Fruit fly (Drosophila melanogaster) whole organism, embryonic: ENCODE results near the gene T48.
A peak's percentile ranks its signal among the peaks of the same experiment; 100 is the strongest.

ENCODE experiments used
- Ada2b ChIP-seq: fragments of 200-800 bp; sonication (Bioruptor generic); IDR thresholded peaks from 2 replicates; pipeline ENCODE4 v1.3.6; 2022; ENCODE audit warnings: missing biosample characterization, missing genetic modification characterization
- Adf1 ChIP-seq: fragments of 200-800 bp; sonication (Bioruptor generic); IDR thresholded peaks from 2 replicates; pipeline ENCODE4 v1.3.6; 2022; ENCODE audit warnings: missing biosample characterization, missing genetic modification characterization
- B-H2 ChIP-seq: fragments of 200-800 bp; sonication (Bioruptor generic); optimal IDR thresholded peaks from 2 replicates; lab custom pipeline; 2018; ENCODE audit warnings: missing biosample characterization, mild to moderate bottlenecking, missing genetic modification characterization
- CG1024 ChIP-seq: fragments of 200-800 bp; sonication (Bioruptor generic); IDR thresholded peaks from 2 replicates; pipeline ENCODE4 v1.3.6; 2022; ENCODE audit warnings: missing biosample characterization, missing genetic modification characterization
- CG10431 ChIP-seq: fragments of 200-800 bp; sonication (Bioruptor generic); optimal IDR thresholded peaks from 3 replicates; lab custom pipeline; 2018; ENCODE audit warnings: missing biosample characterization, mild to moderate bottlenecking, missing genetic modification characterization
- CG11247 ChIP-seq: fragments of 200-800 bp; sonication (Bioruptor generic); IDR thresholded peaks from 2 replicates; pipeline ENCODE4 v1.3.6; 2022; ENCODE audit warnings: missing biosample characterization, missing genetic modification characterization
- CG11398 ChIP-seq: fragments of 200-800 bp; sonication (Bioruptor generic); optimal IDR thresholded peaks from 2 replicates; lab custom pipeline; 2016; ENCODE audit warnings: missing biosample characterization, missing genetic modification characterization
- CG12155 ChIP-seq: fragments of 200-800 bp; sonication (Bioruptor generic); optimal IDR thresholded peaks from 3 replicates; lab custom pipeline; 2016; ENCODE audit warnings: missing biosample characterization, missing genetic modification characterization
- CG12299 ChIP-seq: fragments of 200-800 bp; sonication (Bioruptor generic); optimal IDR thresholded peaks from 2 replicates; lab custom pipeline; 2018; ENCODE audit warnings: missing biosample characterization, mild to moderate bottlenecking, missing genetic modification characterization
- CG1233 ChIP-seq: fragments of 200-800 bp; sonication (Bioruptor generic); optimal IDR thresholded peaks from 4 replicates; lab custom pipeline; 2018; ENCODE audit warnings: missing biosample characterization, mild to moderate bottlenecking, missing genetic modification characterization
- CG13123 ChIP-seq: fragments of 200-800 bp; sonication (Bioruptor generic); optimal IDR thresholded peaks from 2 replicates; lab custom pipeline; 2016; ENCODE audit warnings: missing biosample characterization, missing genetic modification characterization
- CG14965 ChIP-seq: fragments of 200-800 bp; sonication (Bioruptor generic); optimal IDR thresholded peaks from 2 replicates; lab custom pipeline; 2016; ENCODE audit warnings: missing biosample characterization, missing genetic modification characterization, borderline replicate concordance
- CG1602 ChIP-seq: fragments of 200-800 bp; sonication (Bioruptor generic); optimal IDR thresholded peaks from 3 replicates; lab custom pipeline; 2016; ENCODE audit warnings: missing biosample characterization, missing genetic modification characterization
- CG17361 ChIP-seq: fragments of 200-800 bp; sonication (Bioruptor generic); IDR thresholded peaks from 3 replicates; pipeline ENCODE4 v1.3.6; 2022; ENCODE audit warnings: missing biosample characterization, missing genetic modification characterization
- CG18262 ChIP-seq: fragments of 200-800 bp; optimal IDR thresholded peaks from 3 replicates; lab custom pipeline; 2019; ENCODE audit warnings: missing biosample characterization, mild to moderate bottlenecking, missing genetic modification characterization, moderate library complexity
- CG31441 ChIP-seq: fragments of 200-800 bp; sonication (Bioruptor generic); IDR thresholded peaks from 2 replicates; pipeline ENCODE4 v1.3.6; 2022; ENCODE audit warnings: missing biosample characterization, missing genetic modification characterization
- CG3407 ChIP-seq: fragments of 200-800 bp; sonication (Bioruptor generic); optimal IDR thresholded peaks from 2 replicates; lab custom pipeline; 2018; ENCODE audit warnings: missing biosample characterization, mild to moderate bottlenecking, missing genetic modification characterization
- CG34224 ChIP-seq: fragments of 200-800 bp; sonication (Bioruptor generic); IDR thresholded peaks from 3 replicates; pipeline ENCODE4 v1.3.6; 2022; ENCODE audit warnings: missing biosample characterization, missing genetic modification characterization; ENCODE audit not compliant: partially characterized antibody
- CG4730 ChIP-seq: fragments of 200-800 bp; sonication (Bioruptor generic); IDR thresholded peaks from 2 replicates; pipeline ENCODE4 v1.3.6; 2022; ENCODE audit warnings: missing biosample characterization, missing genetic modification characterization
- CG6683 ChIP-seq: fragments of 200-800 bp; sonication (Bioruptor generic); optimal IDR thresholded peaks from 2 replicates; lab custom pipeline; 2017; ENCODE audit warnings: missing biosample characterization, mild to moderate bottlenecking, missing genetic modification characterization, missing genetic modification reagents
- CG8089 ChIP-seq: fragments of 200-800 bp; sonication (Bioruptor generic); optimal IDR thresholded peaks from 3 replicates; lab custom pipeline; 2016; ENCODE audit warnings: missing biosample characterization, missing genetic modification characterization
- CG8290 ChIP-seq, 3 experiments: fragments of 200-800 bp; sonication (Bioruptor generic); optimal IDR thresholded peaks; 2 replicates each; lab custom pipeline; 2016 to 2019; ENCODE audit warnings: missing biosample characterization in 3 of 3, missing genetic modification characterization in 3 of 3, mild to moderate bottlenecking in 2 of 3, moderate library complexity in 1 of 3
- CG8944 ChIP-seq: fragments of 200-800 bp; sonication (Bioruptor generic); optimal IDR thresholded peaks from 3 replicates; lab custom pipeline; 2016; ENCODE audit warnings: missing biosample characterization, missing genetic modification characterization
- Dll ChIP-seq: fragments of 200-800 bp; sonication (Bioruptor generic); IDR thresholded peaks from 4 replicates; pipeline ENCODE4 v1.3.6; 2022; ENCODE audit warnings: missing biosample characterization, missing genetic modification characterization; ENCODE audit not compliant: partially characterized antibody
- Ets65A ChIP-seq: fragments of 200-800 bp; sonication (Bioruptor generic); peaks from one replicate; lab custom pipeline; 2016; ENCODE audit warnings: missing biosample characterization, missing genetic modification characterization
- Gug ChIP-seq: fragments of 200-800 bp; sonication (Bioruptor generic); IDR thresholded peaks from 4 replicates; pipeline ENCODE4 v1.3.6; 2022; ENCODE audit warnings: missing biosample characterization, missing genetic modification characterization
- H15 ChIP-seq: fragments of 200-800 bp; sonication (Bioruptor generic); IDR thresholded peaks from 3 replicates; pipeline ENCODE4 v1.3.6; 2022; ENCODE audit warnings: missing biosample characterization, missing genetic modification characterization
- Hand ChIP-seq: fragments of 200-800 bp; sonication (Bioruptor generic); optimal IDR thresholded peaks from 2 replicates; lab custom pipeline; 2017; ENCODE audit warnings: mild to moderate bottlenecking, missing biosample characterization, missing genetic modification reagents, missing genetic modification characterization
- HmgZ ChIP-seq: fragments of 200-800 bp; sonication (Bioruptor generic); optimal IDR thresholded peaks from 2 replicates; lab custom pipeline; 2018; ENCODE audit warnings: missing biosample characterization, mild to moderate bottlenecking, missing genetic modification characterization
- Hr78 ChIP-seq, 2 experiments: fragments of 200-800 bp in 1 of 2; fragments of >200 bp in 1 of 2; sonication (Bioruptor generic) in 1 of 2; optimal IDR thresholded peaks; 2 replicates each; lab custom pipeline; 2017 to 2019; ENCODE audit warnings: missing biosample characterization in 2 of 2, missing genetic modification characterization in 2 of 2, mild to moderate bottlenecking in 1 of 2, moderate library complexity in 1 of 2
- Hsf ChIP-seq: fragments of 200-800 bp; sonication (Bioruptor generic); optimal IDR thresholded peaks from 3 replicates; lab custom pipeline; 2016; ENCODE audit warnings: missing biosample characterization, missing genetic modification characterization
- Max ChIP-seq: fragments of 200-800 bp; sonication (Bioruptor generic); optimal IDR thresholded peaks from 2 replicates; lab custom pipeline; 2016; ENCODE audit warnings: missing biosample characterization, mild to moderate bottlenecking, missing genetic modification characterization
- Nf-YB ChIP-seq: fragments of 200-800 bp; sonication (Bioruptor generic); optimal IDR thresholded peaks from 3 replicates; lab custom pipeline; 2019; ENCODE audit warnings: missing biosample characterization, mild to moderate bottlenecking, missing genetic modification characterization, moderate library complexity
- Six4 ChIP-seq: fragments of 200-800 bp; sonication (Bioruptor generic); optimal IDR thresholded peaks from 2 replicates; lab custom pipeline; 2016; ENCODE audit warnings: missing biosample characterization, missing genetic modification characterization
- YL-1 ChIP-seq: fragments of 200-800 bp; sonication (Bioruptor generic); optimal IDR thresholded peaks from 3 replicates; lab custom pipeline; 2017; ENCODE audit warnings: missing biosample characterization, mild to moderate bottlenecking, missing genetic modification characterization
- crol ChIP-seq: fragments of 200-800 bp; sonication (Bioruptor generic); IDR thresholded peaks from 2 replicates; pipeline ENCODE4 v1.3.6; 2022; ENCODE audit warnings: missing biosample characterization, missing genetic modification characterization
- dpn ChIP-seq, 2 experiments: fragments of 200-800 bp; sonication (Bioruptor generic); optimal IDR thresholded peaks; 3 replicates each; lab custom pipeline; 2016; ENCODE audit warnings: missing biosample characterization in 2 of 2, missing genetic modification characterization in 2 of 2
- esg ChIP-seq: fragments of 200-800 bp; sonication (Bioruptor generic); conservative IDR thresholded peaks from 2 replicates; pipeline ENCODE4 v1.3.6; 2022; ENCODE audit warnings: missing biosample characterization, missing genetic modification characterization
- exex ChIP-seq: fragments of 200-800 bp; sonication (Bioruptor generic); optimal IDR thresholded peaks from 4 replicates; lab custom pipeline; 2018; ENCODE audit warnings: missing biosample characterization, mild to moderate bottlenecking, missing genetic modification characterization, moderate library complexity
- fd64A ChIP-seq: fragments of 200-800 bp; sonication (Bioruptor generic); optimal IDR thresholded peaks from 3 replicates; lab custom pipeline; 2018; ENCODE audit warnings: missing biosample characterization, mild to moderate bottlenecking, missing genetic modification characterization
- ftz-f1 ChIP-seq: fragments of 200-800 bp; sonication (Bioruptor generic); optimal IDR thresholded peaks from 2 replicates; lab custom pipeline; 2016; ENCODE audit warnings: missing biosample characterization, missing genetic modification characterization
- gcm ChIP-seq: fragments of 200-800 bp; sonication (Bioruptor generic); optimal IDR thresholded peaks from 2 replicates; lab custom pipeline; 2019; ENCODE audit warnings: missing biosample characterization, mild to moderate bottlenecking, missing genetic modification characterization, moderate library complexity
- maf-S ChIP-seq: fragments of 200-800 bp; sonication (Bioruptor generic); optimal IDR thresholded peaks from 2 replicates; lab custom pipeline; 2016; ENCODE audit warnings: missing biosample characterization, missing genetic modification characterization
- phol ChIP-seq: fragments of 200-800 bp; sonication (Bioruptor generic); optimal IDR thresholded peaks from 3 replicates; lab custom pipeline; 2018; ENCODE audit warnings: missing biosample characterization, mild to moderate bottlenecking, missing genetic modification characterization, moderate library complexity
- psq ChIP-seq: fragments of 200-800 bp; sonication (Bioruptor generic); optimal IDR thresholded peaks from 2 replicates; lab custom pipeline; 2017; ENCODE audit warnings: missing biosample characterization, missing genetic modification characterization
- pum ChIP-seq: fragments of 200-800 bp; sonication (Bioruptor generic); optimal IDR thresholded peaks from 2 replicates; lab custom pipeline; 2016; ENCODE audit warnings: missing biosample characterization, missing genetic modification characterization
- sd ChIP-seq: fragments of 200-800 bp; sonication (Bioruptor generic); optimal IDR thresholded peaks from 3 replicates; lab custom pipeline; 2018; ENCODE audit warnings: missing biosample characterization, mild to moderate bottlenecking, missing genetic modification characterization, moderate library complexity
- sima ChIP-seq: fragments of 200-800 bp; sonication (Bioruptor generic); optimal IDR thresholded peaks from 2 replicates; lab custom pipeline; 2016; ENCODE audit warnings: missing biosample characterization, missing genetic modification characterization
- tio ChIP-seq: fragments of 200-800 bp; sonication (Bioruptor generic); optimal IDR thresholded peaks from 2 replicates; lab custom pipeline; 2017; ENCODE audit warnings: missing biosample characterization, missing genetic modification characterization, inconsistent platforms
- toy ChIP-seq: fragments of 200-800 bp; sonication (Bioruptor generic); IDR thresholded peaks from 2 replicates; pipeline ENCODE4 v1.3.6; 2022; ENCODE audit warnings: missing biosample characterization, missing genetic modification characterization
- wek ChIP-seq: fragments of 200-800 bp; sonication (Bioruptor generic); optimal IDR thresholded peaks from 3 replicates; lab custom pipeline; 2018; ENCODE audit warnings: missing biosample characterization, mild to moderate bottlenecking, missing genetic modification characterization, moderate library complexity

The T48 gene

DNA sequence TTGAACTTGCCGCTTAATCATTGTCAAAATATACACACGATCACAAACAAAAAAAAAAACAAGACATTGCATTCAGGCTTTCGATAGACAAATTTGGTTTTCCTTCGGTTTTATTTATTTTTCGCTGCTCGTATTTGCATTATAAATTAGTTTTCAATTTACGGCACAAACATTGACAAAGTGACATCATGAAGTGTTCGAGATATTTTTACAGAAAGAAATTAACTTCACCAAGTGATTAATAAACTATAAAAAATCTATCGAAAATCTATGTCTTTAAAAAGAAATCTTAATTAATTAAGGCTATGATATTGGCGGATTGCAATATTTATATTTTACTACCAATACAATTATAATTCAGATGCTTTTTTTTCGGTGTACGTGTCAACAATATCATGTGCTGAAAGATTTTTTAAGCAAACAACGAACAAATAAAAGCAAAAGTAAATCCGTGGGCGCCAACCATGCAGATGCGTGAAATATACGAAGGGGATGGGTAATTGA lies 42.3 kb downstream of the T48 start (continued):
- TF ChIP-seq CG34224 (GFP tag; lab: Robert Waterston, UW) (no peak), Adf1 (GFP tag; lab: Robert Waterston, UW) (no peak), CG12155 (GFP tag; lab: Kevin White, UChicago) (no peak), CG1233 (peak; percentile 0), Hand (no peak), Dll (GFP tag; lab: Robert Waterston, UW) (no peak), crol (GFP tag; lab: Robert Waterston, UW) (no peak), CG18262 (tag; lab: Kevin White, UChicago) (peak; percentile 63), B-H2 (GFP tag; lab: Kevin White, UChicago) (no peak), esg (GFP tag; lab: Robert Waterston, UW) (no peak), CG13123 (GFP tag; lab: Kevin White, UChicago) (no peak), dpn (GFP tag; optimal IDR thresholded peaks at IDR 0.05; lab: Kevin White, UChicago) (peak in 1 of 2 experiments; percentile 2), Max (GFP tag; lab: Kevin White, UChicago) (peak; percentile 26), YL-1 (no peak), CG14965 (GFP tag; lab: Kevin White, UChicago) (no peak), wek (GFP tag; lab: Kevin White, UChicago) (peak; percentile 45), CG11247 (GFP tag; lab: Robert Waterston, UW) (no peak), Hsf (GFP tag; lab: Kevin White, UChicago) (no peak), H15 (GFP tag; lab: Robert Waterston, UW) (no peak), Six4 (GFP tag; lab: Kevin White, UChicago) (no peak), phol (peak; percentile 53), toy (no peak), CG8290 (GFP tag; optimal IDR thresholded peaks at IDR 0.05; lab: Kevin White, UChicago) (no peak), CG8290 (tag; optimal IDR thresholded peaks at IDR 0.05; lab: Kevin White, UChicago) (no peak), Nf-YB (GFP tag; lab: Kevin White, UChicago) (no peak), Ets65A (GFP tag; lab: Kevin White, UChicago) (no peak), CG31441 (GFP tag; lab: Robert Waterston, UW) (peak; percentile 48), psq (no peak), gcm (GFP tag; lab: Kevin White, UChicago) (peak; percentile 40), sd (peak; percentile 4), CG17361 (peak; percentile 81), CG8089 (GFP tag; lab: Kevin White, UChicago) (no peak), CG1602 (no peak), fd64A (GFP tag; lab: Kevin White, UChicago) (no peak), CG11398 (no peak), Gug (GFP tag; lab: Robert Waterston, UW) (no peak), pum (GFP tag; lab: Kevin White, UChicago) (no peak), Hr78 (GFP tag; optimal IDR thresholded peaks at IDR 0.05; lab: Kevin White, UChicago) (peak in 1 of 2 experiments; percentile 43), tio (peak; percentile 10), CG6683 (GFP tag; lab: Kevin White, UChicago) (peak; percentile 28), CG8944 (no peak), maf-S (GFP tag; lab: Kevin White, UChicago) (no peak), ftz-f1 (GFP tag; lab: Kevin White, UChicago) (no peak), CG12299 (peak; percentile 37), HmgZ (tag; lab: Kevin White, UChicago) (no peak), Ada2b (peak; percentile 42; the same call in 1 of the 2 replicates), CG1024 (no peak), CG3407 (GFP tag; lab: Kevin White, UChicago) (peak; percentile 66), exex (tag; lab: Kevin White, UChicago) (peak; percentile 41), CG10431 (no peak), sima (GFP tag; lab: Kevin White, UChicago) (peak; percentile 9), CG4730 (GFP tag; lab: Robert Waterston, UW) (no peak)
